Fruit fly (Drosophila melanogaster): ENCODE measurements around the gene Nepl6.

The Nepl6 gene

dm6 chr2L:6338367-6338975 lies 46.8 kb downstream of the Nepl6 start, which contains the start of the genes Pez and Cpr:
Pez (minus strand) TSS chr2L:6338671.
Cpr (plus strand) TSS chr2L:6338836.
- TF ChIP-seq noc (tag; optimal IDR thresholded peaks at IDR 0.05), result no peak

dm6 chr2L:6337843-6338366 lies 47.4 kb downstream of the Nepl6 start:
- no peak for TF ChIP-seq noc (tag; optimal IDR thresholded peaks at IDR 0.05)

Data from whole organism, larva.